Fruit fly (Drosophila melanogaster): Measurements from ENCODE around the gene CG7341.

The CG7341 gene

DNA sequence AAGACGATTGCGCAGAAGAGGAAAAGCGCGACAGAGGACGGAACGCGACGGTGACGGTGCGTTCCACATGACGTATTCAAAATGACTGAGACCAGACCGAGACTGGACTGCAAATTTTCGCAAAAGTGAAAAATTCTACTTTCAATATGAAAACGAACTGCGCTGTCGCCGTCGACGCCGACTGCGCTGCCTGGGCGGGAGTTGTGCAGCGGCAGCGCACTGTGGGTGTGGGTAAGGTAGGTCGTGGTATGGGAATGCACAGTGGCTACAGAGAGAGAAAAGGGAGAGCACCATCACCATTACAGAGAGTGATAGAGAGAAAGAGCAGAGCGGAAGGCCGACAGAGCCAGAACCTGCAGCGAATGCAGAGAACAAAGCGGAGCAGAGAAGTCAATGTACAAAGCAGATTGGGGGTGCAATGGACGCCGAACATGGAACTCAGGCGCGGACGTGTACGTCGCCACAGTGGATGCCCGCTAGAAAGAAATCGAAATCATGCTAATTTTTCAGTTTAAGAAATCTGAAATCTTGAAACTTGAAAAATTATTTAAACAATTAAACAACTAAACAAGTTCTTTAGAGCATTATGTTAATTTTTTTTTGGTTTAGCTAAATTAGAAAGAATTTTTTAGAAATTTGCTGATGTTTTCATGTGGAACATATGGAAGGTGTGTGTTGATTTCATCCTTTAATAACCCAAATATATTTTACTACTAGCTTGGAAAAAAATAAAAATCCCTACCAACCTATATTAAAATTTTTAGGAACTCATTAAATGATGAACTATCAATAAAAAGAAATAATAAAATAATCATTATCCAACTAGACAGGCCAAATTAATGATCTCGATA is 47.9 kb upstream of the CG7341 start, which contains the start of gene Eip75B:
TSS of gene Eip75B (minus strand) at position 65 of the 851 bp plus-strand sequence.
- no peak for TF ChIP-seq CG1792 (GFP tag; optimal IDR thresholded peaks at IDR 0.05)
- no peak for TF ChIP-seq YL-1 (GFP tag; optimal IDR thresholded peaks at IDR 0.05)
- TF ChIP-seq ftz-f1 (GFP tag; optimal IDR thresholded peaks at IDR 0.05) = no peak
- no peak for TF ChIP-seq Elba2 (GFP tag; optimal IDR thresholded peaks at IDR 0.05)
- no peak for TF ChIP-seq Atf6 (GFP tag; IDR thresholded peaks at IDR 0.05)
- no peak for TF ChIP-seq CG34376 (GFP tag; optimal IDR thresholded peaks at IDR 0.05)
- TF ChIP-seq jigr1 (GFP tag; IDR thresholded peaks at IDR 0.05) = no peak
- no peak for TF ChIP-seq nerfin-2 (GFP tag; IDR thresholded peaks at IDR 0.05; ENCODE audit: partially characterized antibody)
- no peak for TF ChIP-seq CG3281 (GFP tag; optimal IDR thresholded peaks at IDR 0.05)
- TF ChIP-seq Pdp1 (GFP tag; optimal IDR thresholded peaks at IDR 0.05) = no peak
- no peak for TF ChIP-seq CG3065 (GFP tag; optimal IDR thresholded peaks at IDR 0.05)
- TF ChIP-seq gsb-n (tag; optimal IDR thresholded peaks at IDR 0.05) = peak; percentile 12
- TF ChIP-seq CG10462 (GFP tag; optimal IDR thresholded peaks at IDR 0.05) = no peak
- TF ChIP-seq dmrt11E (tag; optimal IDR thresholded peaks at IDR 0.05) = peak; percentile 52
- TF ChIP-seq HHEX (GFP tag; optimal IDR thresholded peaks at IDR 0.05) = no peak
- no peak for TF ChIP-seq CG2712 (tag; optimal IDR thresholded peaks at IDR 0.05)
- no peak for TF ChIP-seq Dip3 (GFP tag; optimal IDR thresholded peaks at IDR 0.05)
- no peak for TF ChIP-seq tna (GFP tag; IDR thresholded peaks at IDR 0.05; ENCODE audit: partially characterized antibody)
- no peak for TF ChIP-seq CG10321 (GFP tag; IDR thresholded peaks at IDR 0.05)
- no peak for TF ChIP-seq CG18599 (GFP tag; optimal IDR thresholded peaks at IDR 0.05)
- TF ChIP-seq ac (GFP tag; optimal IDR thresholded peaks at IDR 0.05) = no peak
- TF ChIP-seq B-H1 (GFP tag; IDR thresholded peaks at IDR 0.05) = no peak
- peak; percentile 46 for TF ChIP-seq nmo (GFP tag; optimal IDR thresholded peaks at IDR 0.05)
- no peak for TF ChIP-seq zfh2 (GFP tag; optimal IDR thresholded peaks at IDR 0.05)
- TF ChIP-seq Sry-δ (GFP tag; optimal IDR thresholded peaks at IDR 0.05) = no peak
- no peak for TF ChIP-seq CG42726 (GFP tag; IDR thresholded peaks at IDR 0.05; ENCODE audit: partially characterized antibody)
- TF ChIP-seq CG16815 (GFP tag; optimal IDR thresholded peaks at IDR 0.05) = peak; percentile 14
- TF ChIP-seq CG2875 (GFP tag; optimal IDR thresholded peaks at IDR 0.05) = no peak
- no peak for TF ChIP-seq odd (GFP tag; optimal IDR thresholded peaks at IDR 0.05)
- no peak for TF ChIP-seq Optix (GFP tag; IDR thresholded peaks at IDR 0.05)
- peak; percentile 76 for TF ChIP-seq sens (GFP tag)
- TF ChIP-seq CG3838 (GFP tag; optimal IDR thresholded peaks at IDR 0.05) = no peak
- no peak for TF ChIP-seq Gug (GFP tag; IDR thresholded peaks at IDR 0.05)
- no peak for TF ChIP-seq pfk (GFP tag; optimal IDR thresholded peaks at IDR 0.05)
- no peak for TF ChIP-seq caup (GFP tag; optimal IDR thresholded peaks at IDR 0.05; ENCODE audit: severe bottlenecking)
- peak; percentile 38 for TF ChIP-seq cg (GFP tag; optimal IDR thresholded peaks at IDR 0.05)
- TF ChIP-seq Stat92E (GFP tag; optimal IDR thresholded peaks at IDR 0.05) = no peak
- no peak for TF ChIP-seq Hr78 (GFP tag; optimal IDR thresholded peaks at IDR 0.05)
- TF ChIP-seq CG1024 (GFP tag; IDR thresholded peaks at IDR 0.05) = 0 out of 2 replicates have a peak, but pooled peaks have one; percentile 3
- TF ChIP-seq CG11696 (GFP tag; IDR thresholded peaks at IDR 0.05) = no peak
- no peak for TF ChIP-seq mld (GFP tag; IDR thresholded peaks at IDR 0.05; ENCODE audit: partially characterized antibody)
- no peak for TF ChIP-seq CG12942 (GFP tag; optimal IDR thresholded peaks at IDR 0.05)
- TF ChIP-seq chinmo (GFP tag; IDR thresholded peaks at IDR 0.05; ENCODE audit: partially characterized antibody) = no peak
- no peak for TF ChIP-seq CG17186 (GFP tag; optimal IDR thresholded peaks at IDR 0.05)
- TF ChIP-seq CG18476 (GFP tag; optimal IDR thresholded peaks at IDR 0.05) = no peak
- no peak for TF ChIP-seq CG1647 (GFP tag; optimal IDR thresholded peaks at IDR 0.05)
- no peak for TF ChIP-seq CG32772 (GFP tag; IDR thresholded peaks at IDR 0.05)
- TF ChIP-seq oc (tag; optimal IDR thresholded peaks at IDR 0.05) = no peak

Measured in whole organism, embryonic.